Worm (Caenorhabditis elegans): ENCODE results near the gene rbm-7.

rbm-7 gene

ce11 chrIII:12904987-12905541 lies 26.6 kb downstream of the rbm-7 start, which contains the start of gene cox-5A (continued):
- TF ChIP-seq ttx-3 (tag; optimal IDR thresholded peaks at IDR 0.05) (peak; percentile 51), gmeb-2 (tag; optimal IDR thresholded peaks at IDR 0.05) (peak; percentile 36), T23F11.4 (GFP tag; optimal IDR thresholded peaks at IDR 0.05) (no peak), tbx-2 (tag; optimal IDR thresholded peaks at IDR 0.05) (peak; percentile 91), K09A11.1 (tag; optimal IDR thresholded peaks at IDR 0.05; ENCODE audit: insufficient read depth) (peak; percentile 50), Y22D7AL.16 (tag; optimal IDR thresholded peaks at IDR 0.05) (no peak), ceh-18 (tag; optimal IDR thresholded peaks at IDR 0.05) (peak; percentile 94), ceh-6 (GFP tag; optimal IDR thresholded peaks at IDR 0.05) (peak; percentile 21), fkh-10 (GFP tag; optimal IDR thresholded peaks at IDR 0.05) (peak; percentile 31), fkh-6 (tag; optimal IDR thresholded peaks at IDR 0.05) (no peak), pag-3 (tag; optimal IDR thresholded peaks at IDR 0.05; ENCODE audit: borderline replicate concordance) (no peak), ceh-31 (tag; optimal IDR thresholded peaks at IDR 0.05) (peak; percentile 99), zip-5 (tag; optimal IDR thresholded peaks at IDR 0.05) (no peak), pha-2 (tag; optimal IDR thresholded peaks at IDR 0.05) (peak; percentile 56), ceh-2 (tag; optimal IDR thresholded peaks at IDR 0.05) (peak; percentile 67), unc-42 (tag; optimal IDR thresholded peaks at IDR 0.05) (peak; percentile 98), unc-86 (tag; optimal IDR thresholded peaks at IDR 0.05) (peak; percentile 70), F13H6.1 (tag; optimal IDR thresholded peaks at IDR 0.05) (peak; percentile 43)

- no peak for TF ChIP-seq pha-4 (tag; optimal IDR thresholded peaks at IDR 0.05)
- TF ChIP-seq fkh-6 (tag; optimal IDR thresholded peaks at IDR 0.05), result no peak
- no peak for TF ChIP-seq npax-4 (tag; optimal IDR thresholded peaks at IDR 0.05)
- TF ChIP-seq unc-55 (GFP tag; optimal IDR thresholded peaks at IDR 0.05), result peak; percentile 77
- TF ChIP-seq ama-1 (optimal IDR thresholded peaks at IDR 0.05), result no peak
These were observed 27.6 kb downstream of the rbm-7 start for ce11 chrIII:12904052-12904451.

ce11 chrIII:12894207-12894606 lies 37.5 kb downstream of the rbm-7 start:
- TF ChIP-seq K02D7.2 (tag; optimal IDR thresholded peaks at IDR 0.05) (no peak), ref-2 (tag; optimal IDR thresholded peaks at IDR 0.05) (peak; percentile 64), ceh-2 (tag; optimal IDR thresholded peaks at IDR 0.05) (no peak), ceh-34 (tag; optimal IDR thresholded peaks at IDR 0.05) (peak; percentile 82), tbx-2 (tag; optimal IDR thresholded peaks at IDR 0.05) (peak; percentile 46), ceh-31 (tag; optimal IDR thresholded peaks at IDR 0.05) (peak; percentile 20), nfya-1 (tag; optimal IDR thresholded peaks at IDR 0.05) (peak; percentile 28), npax-4 (tag; optimal IDR thresholded peaks at IDR 0.05) (no peak)

ce11 chrIII:12892767-12893166 lies 38.9 kb downstream of the rbm-7 start:
- TF ChIP-seq unc-42 (tag; optimal IDR thresholded peaks at IDR 0.05), result peak; percentile 53
- TF ChIP-seq unc-3 (GFP tag; conservative IDR thresholded peaks at IDR 0.05), result no peak
- TF ChIP-seq unc-3 (tag; optimal IDR thresholded peaks at IDR 0.05), result no peak

- TF ChIP-seq ceh-22 (tag; optimal IDR thresholded peaks at IDR 0.05) (no peak), madf-2 (tag; optimal IDR thresholded peaks at IDR 0.05) (no peak), hlh-6 (tag; optimal IDR thresholded peaks at IDR 0.05) (no peak), mec-3 (tag; optimal IDR thresholded peaks at IDR 0.05; ENCODE audit: borderline replicate concordance) (no peak), lim-6 (tag; optimal IDR thresholded peaks at IDR 0.05) (no peak), C38D4.7 (GFP tag; optimal IDR thresholded peaks at IDR 0.05) (no peak), sox-2 (GFP tag; IDR thresholded peaks at IDR 0.05) (no peak), tbx-2 (tag; optimal IDR thresholded peaks at IDR 0.05) (no peak), pha-4 (tag; optimal IDR thresholded peaks at IDR 0.05) (no peak)
These were observed 40.1 kb downstream of the rbm-7 start, which contains the start of the genes Y37D8A.29 and unc-71 for ce11 chrIII:12891580-12891979. Gene Y37D8A.29, minus strand, starts transcription at chrIII:12891680. Gene unc-71, minus strand, starts transcription at chrIII:12891738.
